Worm (Caenorhabditis elegans): ENCODE data around the gene fat-4.

Gene fat-4

DNA sequence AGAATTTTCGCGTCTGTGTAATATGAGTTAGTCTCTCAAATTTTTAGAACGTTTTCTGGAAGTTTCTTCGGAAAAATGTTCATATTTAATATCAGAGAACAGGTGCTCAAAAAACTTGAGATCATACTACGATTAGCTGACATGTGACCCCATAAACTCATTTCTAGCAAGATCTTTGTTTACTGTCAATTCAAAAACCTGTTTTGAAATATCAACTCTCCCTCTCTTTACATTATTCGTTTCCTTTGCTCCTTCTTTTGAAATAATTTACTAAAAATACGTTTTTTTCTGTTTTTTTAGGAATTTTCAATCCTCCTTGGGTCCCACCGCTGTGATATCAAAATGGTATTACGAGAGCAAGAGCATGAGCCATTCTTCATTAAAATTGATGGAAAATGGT is at the start of gene fat-4:
fat-4 (plus strand) TSS at position 301 of the 400 bp plus-strand sequence.
- no peak for TF ChIP-seq lin-32 (GFP tag; optimal IDR thresholded peaks at IDR 0.05)
- no peak for TF ChIP-seq ceh-39 (tag; optimal IDR thresholded peaks at IDR 0.05)
- TF ChIP-seq cnd-1 (tag; optimal IDR thresholded peaks at IDR 0.05), result no peak
- no peak for TF ChIP-seq blmp-1 (tag; optimal IDR thresholded peaks at IDR 0.05)
- TF ChIP-seq zip-8 (tag; optimal IDR thresholded peaks at IDR 0.05), result no peak
- no peak for TF ChIP-seq unc-62 (GFP tag; optimal IDR thresholded peaks at IDR 0.05)
- TF ChIP-seq elt-1 (tag; optimal IDR thresholded peaks at IDR 0.05; ENCODE audit: borderline replicate concordance, insufficient read depth), result no peak
- no peak for TF ChIP-seq tbx-8 (GFP tag; optimal IDR thresholded peaks at IDR 0.05)
- TF ChIP-seq ham-2 (GFP tag; optimal IDR thresholded peaks at IDR 0.05), result no peak
- no peak for TF ChIP-seq ceh-43 (GFP tag; optimal IDR thresholded peaks at IDR 0.05)
- TF ChIP-seq nhr-2 (tag; optimal IDR thresholded peaks at IDR 0.05), result no peak
- TF ChIP-seq lsy-2 (tag; optimal IDR thresholded peaks at IDR 0.05), result no peak
- TF ChIP-seq lin-13 (tag; optimal IDR thresholded peaks at IDR 0.05), result no peak
- no peak for TF ChIP-seq mls-2 (tag; optimal IDR thresholded peaks at IDR 0.05)

DNA sequence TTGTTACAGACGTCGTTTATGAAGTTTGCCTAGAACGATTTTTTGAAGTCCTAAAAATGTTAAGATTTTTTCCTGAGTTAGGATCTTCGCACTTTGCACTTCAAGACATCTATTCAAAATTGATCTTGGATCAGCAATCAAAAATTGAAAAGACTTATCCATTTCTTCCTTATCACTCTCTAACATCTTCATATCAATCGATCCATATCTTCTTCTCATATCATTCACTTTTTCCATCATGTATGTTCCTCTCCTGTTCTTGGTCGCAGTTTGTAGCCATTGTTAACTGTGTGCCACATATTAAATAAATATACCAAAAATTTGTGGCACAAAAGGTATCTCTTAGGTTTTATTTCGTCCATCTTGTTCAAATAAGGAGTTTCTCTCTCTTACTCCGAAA is 43.5 kb upstream of the fat-4 start:
- no peak for TF ChIP-seq mab-5 (tag; optimal IDR thresholded peaks at IDR 0.05)
- TF ChIP-seq sem-2 (GFP tag; optimal IDR thresholded peaks at IDR 0.05), result no peak
- TF ChIP-seq sptf-1 (tag; optimal IDR thresholded peaks at IDR 0.05), result no peak
- TF ChIP-seq elt-1 (tag; optimal IDR thresholded peaks at IDR 0.05; ENCODE audit: borderline replicate concordance, insufficient read depth), result no peak
- no peak for TF ChIP-seq lin-13 (tag; optimal IDR thresholded peaks at IDR 0.05)
- TF ChIP-seq mep-1 (tag; optimal IDR thresholded peaks at IDR 0.05), result no peak
- no peak for TF ChIP-seq cnd-1 (tag; optimal IDR thresholded peaks at IDR 0.05)
- TF ChIP-seq pha-4 (tag; optimal IDR thresholded peaks at IDR 0.05), result no peak
- no peak for TF ChIP-seq nhr-12 (tag; optimal IDR thresholded peaks at IDR 0.05)
- TF ChIP-seq ceh-83 (GFP tag; optimal IDR thresholded peaks at IDR 0.05), result no peak
- no peak for TF ChIP-seq unc-62 (GFP tag; optimal IDR thresholded peaks at IDR 0.05)
- no peak for TF ChIP-seq ceh-39 (tag; optimal IDR thresholded peaks at IDR 0.05)
- no peak for TF ChIP-seq elt-3 (tag; optimal IDR thresholded peaks at IDR 0.05)
- TF ChIP-seq zip-8 (tag; optimal IDR thresholded peaks at IDR 0.05), result no peak
- no peak for TF ChIP-seq nhr-237 (tag; optimal IDR thresholded peaks at IDR 0.05)

DNA sequence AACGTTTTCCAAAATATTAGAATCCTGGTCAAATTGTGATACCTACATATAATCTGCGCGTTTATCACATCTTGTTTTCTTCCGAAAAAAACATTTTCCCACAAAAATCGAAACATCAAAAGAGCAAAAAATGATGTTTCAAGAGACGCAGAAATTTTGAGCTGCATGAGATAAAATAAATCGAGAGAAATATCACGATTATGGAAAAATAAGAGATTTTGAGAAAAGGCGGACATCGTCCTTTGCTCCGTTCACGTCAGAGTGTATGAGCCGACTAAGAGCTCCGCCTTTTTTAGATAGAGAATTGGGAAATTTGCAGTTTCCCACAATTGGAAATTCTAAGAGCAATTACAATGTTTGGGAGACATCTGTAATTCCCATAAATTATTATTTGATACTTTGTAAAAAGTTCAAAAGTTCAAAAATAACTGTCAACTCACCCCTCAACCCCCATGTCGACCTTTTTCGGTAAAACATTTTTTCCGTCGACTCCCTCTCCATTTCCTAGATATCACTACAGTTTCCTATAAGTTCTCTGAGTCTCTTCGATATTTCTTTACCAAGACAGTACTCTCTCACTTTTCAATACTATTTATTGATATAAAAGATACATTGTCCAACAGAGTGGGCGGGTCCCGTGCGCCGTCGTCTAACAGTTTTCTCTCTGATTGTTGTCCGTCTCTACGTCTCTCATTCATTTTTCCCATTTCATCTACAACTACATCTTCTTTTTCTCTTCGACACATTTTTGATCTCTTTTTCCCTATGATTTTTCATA is 42.4 kb upstream of the fat-4 start:
- TF ChIP-seq unc-39 (tag; optimal IDR thresholded peaks at IDR 0.05) (no peak), tbx-8 (GFP tag; optimal IDR thresholded peaks at IDR 0.05) (no peak), bed-3 (GFP tag; optimal IDR thresholded peaks at IDR 0.05) (no peak), unc-120 (tag; optimal IDR thresholded peaks at IDR 0.05; ENCODE audit: poor library complexity, severe bottlenecking) (no peak), ceh-39 (tag; optimal IDR thresholded peaks at IDR 0.05) (no peak), ztf-11 (tag; optimal IDR thresholded peaks at IDR 0.05) (no peak), nhr-237 (tag; optimal IDR thresholded peaks at IDR 0.05) (no peak), sptf-1 (tag; optimal IDR thresholded peaks at IDR 0.05) (no peak), zip-8 (tag; optimal IDR thresholded peaks at IDR 0.05) (no peak), elt-3 (tag; optimal IDR thresholded peaks at IDR 0.05) (no peak), M03D4.4 (tag; optimal IDR thresholded peaks at IDR 0.05) (no peak), hlh-1 (tag; optimal IDR thresholded peaks at IDR 0.05) (no peak), lin-13 (tag; optimal IDR thresholded peaks at IDR 0.05) (no peak), ces-1 (GFP tag; optimal IDR thresholded peaks at IDR 0.05) (no peak)

DNA sequence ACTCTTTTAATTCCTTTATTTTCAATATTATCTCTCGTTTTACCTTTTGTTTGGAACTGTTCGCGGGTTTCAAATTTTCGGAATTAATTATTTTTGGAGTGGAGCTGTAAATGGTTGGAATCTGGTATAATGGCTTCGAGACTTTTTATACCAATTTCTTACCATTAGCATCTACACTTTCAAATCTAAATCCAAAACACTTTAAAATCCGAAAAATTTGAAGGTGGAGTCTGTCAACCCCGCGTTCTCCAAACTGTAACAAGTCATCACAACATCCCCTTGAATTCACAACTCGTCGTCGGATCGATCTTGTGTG is 41.8 kb upstream of the fat-4 start, which contains the start of gene nhr-97:
nhr-97 (plus strand) TSS at position 217 of the 316 bp plus-strand sequence.
- TF ChIP-seq lsy-2 (tag; optimal IDR thresholded peaks at IDR 0.05) (no peak), nhr-76 (tag; optimal IDR thresholded peaks at IDR 0.05) (no peak), ceh-83 (GFP tag; optimal IDR thresholded peaks at IDR 0.05) (no peak), elt-1 (tag; optimal IDR thresholded peaks at IDR 0.05; ENCODE audit: borderline replicate concordance, insufficient read depth) (no peak), sem-2 (GFP tag; optimal IDR thresholded peaks at IDR 0.05) (no peak), hlh-1 (tag; optimal IDR thresholded peaks at IDR 0.05) (no peak), cnd-1 (tag; optimal IDR thresholded peaks at IDR 0.05) (no peak)

DNA sequence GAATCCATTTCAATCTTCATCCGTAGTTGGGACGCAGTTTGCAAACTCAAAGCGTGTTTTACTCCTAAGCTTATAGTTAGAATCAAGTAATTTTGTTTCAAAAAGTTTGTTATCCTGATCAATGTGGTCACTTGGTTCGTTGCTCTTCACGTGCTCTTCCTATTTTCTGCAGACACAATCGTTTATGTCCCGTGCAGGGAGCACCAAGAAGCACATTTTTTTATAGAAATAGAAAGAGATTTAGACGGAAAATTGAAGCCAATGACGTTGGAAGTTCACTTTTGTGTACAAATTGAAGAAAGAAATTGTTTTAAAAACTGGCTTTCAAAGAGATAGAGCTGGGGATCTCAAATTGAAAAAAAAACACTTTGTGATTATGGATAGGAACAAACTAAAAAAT is 37.5 kb upstream of the fat-4 start:
- TF ChIP-seq ztf-11 (tag; optimal IDR thresholded peaks at IDR 0.05), result no peak
- no peak for TF ChIP-seq elt-1 (tag; optimal IDR thresholded peaks at IDR 0.05; ENCODE audit: borderline replicate concordance, insufficient read depth)
- TF ChIP-seq ceh-39 (tag; optimal IDR thresholded peaks at IDR 0.05), result no peak
- no peak for TF ChIP-seq tbx-8 (GFP tag; optimal IDR thresholded peaks at IDR 0.05)
- no peak for TF ChIP-seq ces-1 (GFP tag; optimal IDR thresholded peaks at IDR 0.05)
- no peak for TF ChIP-seq nhr-237 (tag; optimal IDR thresholded peaks at IDR 0.05)
- no peak for TF ChIP-seq mab-5 (tag; optimal IDR thresholded peaks at IDR 0.05)
- no peak for TF ChIP-seq drap-1 (GFP tag; optimal IDR thresholded peaks at IDR 0.05)
- no peak for TF ChIP-seq lin-13 (tag; optimal IDR thresholded peaks at IDR 0.05)
- no peak for TF ChIP-seq sptf-1 (tag; optimal IDR thresholded peaks at IDR 0.05)
- no peak for TF ChIP-seq M03D4.4 (tag; optimal IDR thresholded peaks at IDR 0.05)
- no peak for TF ChIP-seq lsy-2 (tag; optimal IDR thresholded peaks at IDR 0.05)
- TF ChIP-seq hlh-1 (tag; optimal IDR thresholded peaks at IDR 0.05), result no peak
